Fruit fly (Drosophila melanogaster): ENCODE measurements around the gene ver.

The ver gene

dm6 chr3L:12566065-12566730 is 42.4 kb downstream of the ver start:
- TF ChIP-seq Sin3A (optimal IDR thresholded peaks at IDR 0.05) (no peak), psq (optimal IDR thresholded peaks at IDR 0.05) (no peak), insv (optimal IDR thresholded peaks at IDR 0.05) (no peak), Myc (optimal IDR thresholded peaks at IDR 0.05) (no peak), h (optimal IDR thresholded peaks at IDR 0.05) (no peak), ttk (optimal IDR thresholded peaks at IDR 0.05) (no peak)

- TF ChIP-seq Myc (optimal IDR thresholded peaks at IDR 0.05) (no peak), ttk (optimal IDR thresholded peaks at IDR 0.05) (no peak), h (optimal IDR thresholded peaks at IDR 0.05) (no peak), psq (optimal IDR thresholded peaks at IDR 0.05) (no peak), Sin3A (optimal IDR thresholded peaks at IDR 0.05) (no peak), insv (optimal IDR thresholded peaks at IDR 0.05) (no peak)
Observed at dm6 chr3L:12572366-12572765, 48.6 kb downstream of the ver start, which contains the start of gene sowah. sowah (minus strand) TSS chr3L:12572542.

Measured in Kc167 (cell line).